Worm (Caenorhabditis elegans) whole organism, L2 larva: ENCODE results near the gene strd-1.
A peak's percentile ranks its signal among the peaks of the same experiment; 100 is the strongest.

ENCODE experiments used
- C34F6.9 ChIP-seq: fragments of 150-350 bp; optimal IDR thresholded peaks from 2 replicates; lab custom pipeline; 2014; ENCODE audit warnings: missing biosample characterization, missing genetic modification characterization
- Y55F3AM.14 ChIP-seq: fragments of 200-800 bp; sonication (Bioruptor generic); optimal IDR thresholded peaks from 2 replicates; lab custom pipeline; 2018; ENCODE audit warnings: mild to moderate bottlenecking, missing genetic modification characterization, missing compliant biosample characterization
- ZK546.5 ChIP-seq: sonication (generic microtip); optimal IDR thresholded peaks from 2 replicates; lab custom pipeline; 2017; ENCODE audit warnings: missing biosample characterization, missing genetic modification characterization
- aly-2 ChIP-seq: fragments of 150-350 bp; optimal IDR thresholded peaks from 2 replicates; lab custom pipeline; 2014; ENCODE audit warnings: missing biosample characterization, missing genetic modification characterization
- ceh-16 ChIP-seq: fragments of 150-350 bp; optimal IDR thresholded peaks from 2 replicates; lab custom pipeline; 2014; ENCODE audit warnings: missing biosample characterization, missing genetic modification characterization
- crh-2 ChIP-seq: sonication (generic microtip); optimal IDR thresholded peaks from 2 replicates; lab custom pipeline; 2017; ENCODE audit warnings: missing biosample characterization, missing genetic modification characterization
- dmd-4 ChIP-seq: sonication (generic microtip); optimal IDR thresholded peaks from 2 replicates; lab custom pipeline; 2017; ENCODE audit warnings: missing biosample characterization, missing genetic modification characterization
- egl-27 ChIP-seq: sonication (generic microtip); optimal IDR thresholded peaks from 3 replicates; lab custom pipeline; 2017; ENCODE audit warnings: missing biosample characterization, missing genetic modification reagents, missing genetic modification characterization
- elt-3 ChIP-seq: sonication (generic microtip); optimal IDR thresholded peaks from 2 replicates; lab custom pipeline; 2017; ENCODE audit warnings: missing biosample characterization, missing genetic modification characterization
- fos-1 ChIP-seq: fragments of 150-350 bp; optimal IDR thresholded peaks from 2 replicates; lab custom pipeline; 2014; ENCODE audit warnings: missing biosample characterization, missing genetic modification characterization
- gmeb-1 ChIP-seq: fragments of 150-350 bp; optimal IDR thresholded peaks from 2 replicates; lab custom pipeline; 2014; ENCODE audit warnings: missing biosample characterization, missing genetic modification characterization
- lin-11 ChIP-seq: fragments of 150-350 bp; sonication (generic microtip); optimal IDR thresholded peaks from 2 replicates; lab custom pipeline; 2014; ENCODE audit warnings: missing biosample characterization, missing genetic modification characterization, inconsistent platforms, mixed read lengths
- lsy-2 ChIP-seq, 2 experiments: fragments of 150-350 bp in 1 of 2; sonication (generic microtip) in 1 of 2; optimal IDR thresholded peaks; 2 replicates each; lab custom pipeline; 2014 to 2017; ENCODE audit warnings: missing biosample characterization in 2 of 2, missing genetic modification characterization in 2 of 2
- mab-5 ChIP-seq: fragments of 150-350 bp; optimal IDR thresholded peaks from 2 replicates; lab custom pipeline; 2014; ENCODE audit warnings: missing biosample characterization, missing genetic modification characterization
- mbf-1 ChIP-seq: sonication (generic microtip); optimal IDR thresholded peaks from 2 replicates; lab custom pipeline; 2017; ENCODE audit warnings: missing biosample characterization, missing genetic modification characterization
- mdl-1 ChIP-seq, 2 experiments: fragments of 150-350 bp in 1 of 2; sonication (generic microtip) in 1 of 2; optimal IDR thresholded peaks; 2 replicates each; lab custom pipeline; 2017; ENCODE audit warnings: missing biosample characterization in 2 of 2, missing genetic modification characterization in 2 of 2
- nhr-10 ChIP-seq: sonication (generic microtip); optimal IDR thresholded peaks from 2 replicates; lab custom pipeline; 2017; ENCODE audit warnings: missing biosample characterization, missing genetic modification characterization
- nhr-11 ChIP-seq: fragments of 150-350 bp; optimal IDR thresholded peaks from 2 replicates; lab custom pipeline; 2014; ENCODE audit warnings: missing biosample characterization, missing genetic modification characterization
- nhr-12 ChIP-seq: fragments of 150-350 bp; optimal IDR thresholded peaks from 2 replicates; lab custom pipeline; 2014; ENCODE audit warnings: missing biosample characterization, missing genetic modification characterization
- nhr-21 ChIP-seq: fragments of 150-350 bp; optimal IDR thresholded peaks from 2 replicates; lab custom pipeline; 2014; ENCODE audit warnings: missing biosample characterization, missing genetic modification characterization
- nhr-23 ChIP-seq: fragments of 150-350 bp; optimal IDR thresholded peaks from 2 replicates; lab custom pipeline; 2014; ENCODE audit warnings: missing biosample characterization, missing genetic modification reagents, missing genetic modification characterization
- nhr-237 ChIP-seq: fragments of 150-350 bp; optimal IDR thresholded peaks from 2 replicates; lab custom pipeline; 2014; ENCODE audit warnings: missing biosample characterization, missing genetic modification characterization
- nhr-25 ChIP-seq: fragments of 150-350 bp; sonication (generic microtip); optimal IDR thresholded peaks from 3 replicates; lab custom pipeline; 2014; ENCODE audit warnings: missing biosample characterization, missing genetic modification characterization
- nhr-6 ChIP-seq: fragments of 150-350 bp; optimal IDR thresholded peaks from 2 replicates; lab custom pipeline; 2014; ENCODE audit warnings: missing biosample characterization, missing genetic modification characterization
- nhr-77 ChIP-seq: fragments of 150-350 bp; optimal IDR thresholded peaks from 2 replicates; lab custom pipeline; 2014; ENCODE audit warnings: missing biosample characterization, missing genetic modification characterization
- peb-1 ChIP-seq: fragments of 150-350 bp; optimal IDR thresholded peaks from 2 replicates; lab custom pipeline; 2014; ENCODE audit warnings: missing biosample characterization, missing genetic modification characterization
- skn-1 ChIP-seq: sonication (generic microtip); optimal IDR thresholded peaks from 2 replicates; lab custom pipeline; 2017; ENCODE audit warnings: missing biosample characterization, missing genetic modification characterization
- sma-3 ChIP-seq: sonication (generic microtip); optimal IDR thresholded peaks from 2 replicates; lab custom pipeline; 2016; ENCODE audit warnings: missing genetic modification reagents, missing genetic modification characterization, missing compliant biosample characterization
- snpc-4 ChIP-seq: fragments of 150-350 bp; optimal IDR thresholded peaks from 2 replicates; lab custom pipeline; 2014; ENCODE audit warnings: missing biosample characterization, missing genetic modification characterization
- unc-39 ChIP-seq: fragments of 150-350 bp; optimal IDR thresholded peaks from 2 replicates; lab custom pipeline; 2014; ENCODE audit warnings: missing biosample characterization, missing genetic modification characterization
- unc-55 ChIP-seq: fragments of 150-350 bp; sonication (generic microtip); optimal IDR thresholded peaks from 3 replicates; lab custom pipeline; 2014; ENCODE audit warnings: missing biosample characterization, missing genetic modification reagents, missing genetic modification characterization
- unc-62 ChIP-seq: fragments of 150-350 bp; optimal IDR thresholded peaks from 2 replicates; lab custom pipeline; 2014; ENCODE audit warnings: missing biosample characterization, missing genetic modification reagents, missing genetic modification characterization
- zag-1 ChIP-seq: fragments of 150-350 bp; optimal IDR thresholded peaks from 2 replicates; lab custom pipeline; 2014; ENCODE audit warnings: missing biosample characterization, missing genetic modification characterization
- ztf-1 ChIP-seq: fragments of 200-800 bp; sonication (Bioruptor generic); conservative IDR thresholded peaks from 2 replicates; pipeline ENCODE4 v1.3.6; 2022; ENCODE audit warnings: missing genetic modification characterization, missing compliant biosample characterization
- ztf-4 ChIP-seq: fragments of 150-350 bp; optimal IDR thresholded peaks from 2 replicates; lab custom pipeline; 2014; ENCODE audit warnings: missing biosample characterization, missing genetic modification characterization

strd-1 gene

ce11 chrIII:10947155-10947554 lies at the start of gene strd-1:
Gene strd-1, plus strand, starts transcription at chrIII:10947455.
- TF ChIP-seq dmd-4 (tag; lab: Kevin White, UChicago), result no peak
- no peak for TF ChIP-seq crh-2 (tag; lab: Kevin White, UChicago)
- no peak for TF ChIP-seq elt-3
- no peak for TF ChIP-seq unc-39 (tag; lab: Kevin White, UChicago)
- no peak for TF ChIP-seq aly-2 (tag; lab: Kevin White, UChicago)
- no peak for TF ChIP-seq nhr-77
- no peak for TF ChIP-seq mab-5 (tag; lab: Kevin White, UChicago)
- no peak for TF ChIP-seq skn-1
- no peak for TF ChIP-seq sma-3 (GFP tag; lab: Kevin White, UChicago)
- no peak for TF ChIP-seq mbf-1
- TF ChIP-seq peb-1 (tag; lab: Kevin White, UChicago), result no peak
- TF ChIP-seq unc-62 (GFP tag; lab: Kevin White, UChicago), result no peak

- TF ChIP-seq ztf-1 (GFP tag; lab: Robert Waterston, UW) (no peak), egl-27 (tag; lab: Kevin White, UChicago) (no peak), nhr-23 (tag; lab: Kevin White, UChicago) (no peak), Y55F3AM.14 (GFP tag; lab: Kevin White, UChicago) (no peak), peb-1 (tag; lab: Kevin White, UChicago) (no peak), nhr-237 (tag; lab: Kevin White, UChicago) (no peak), fos-1 (tag; lab: Kevin White, UChicago) (no peak), unc-55 (GFP tag; lab: Kevin White, UChicago) (no peak), C34F6.9 (tag; lab: Kevin White, UChicago) (no peak), snpc-4 (tag; lab: Kevin White, UChicago) (no peak), gmeb-1 (tag; lab: Kevin White, UChicago) (no peak), mbf-1 (no peak), nhr-10 (tag; lab: Kevin White, UChicago) (no peak), sma-3 (GFP tag; lab: Kevin White, UChicago) (no peak)
Measured at ce11 chrIII:10902341-10902740, 44.9 kb upstream of the strd-1 start, which contains the start of gene unc-119. Gene unc-119, plus strand, starts transcription at chrIII:10902641.

- TF ChIP-seq lsy-2 (tag; optimal IDR thresholded peaks at IDR 0.05; lab: Kevin White, UChicago), result peak in 1 of 2 experiments; percentile 52
- peak; percentile 75 for TF ChIP-seq crh-2 (tag; lab: Kevin White, UChicago)
- no peak for TF ChIP-seq ceh-16 (tag; lab: Kevin White, UChicago)
- peak in 1 of 2 experiments; percentile 12 for TF ChIP-seq mdl-1 (tag; optimal IDR thresholded peaks at IDR 0.05; lab: Kevin White, UChicago)
- peak; percentile 26 for TF ChIP-seq unc-55 (GFP tag; lab: Kevin White, UChicago)
- TF ChIP-seq lin-11 (tag; lab: Kevin White, UChicago), result peak; percentile 20
- TF ChIP-seq ZK546.5 (tag; lab: Kevin White, UChicago), result no peak
- peak; percentile 44 for TF ChIP-seq zag-1 (tag; lab: Kevin White, UChicago)
- no peak for TF ChIP-seq ztf-1 (GFP tag; lab: Robert Waterston, UW)
- TF ChIP-seq unc-39 (tag; lab: Kevin White, UChicago), result no peak
- TF ChIP-seq nhr-6 (tag; lab: Kevin White, UChicago), result peak; percentile 31
- TF ChIP-seq aly-2 (tag; lab: Kevin White, UChicago), result no peak
- no peak for TF ChIP-seq nhr-25 (tag; lab: Kevin White, UChicago)
- no peak for TF ChIP-seq nhr-11 (tag; lab: Kevin White, UChicago)
- TF ChIP-seq nhr-21, result peak; percentile 19
- TF ChIP-seq nhr-12 (tag; lab: Kevin White, UChicago), result no peak
- no peak for TF ChIP-seq ztf-4
- peak; percentile 65 for TF ChIP-seq C34F6.9 (tag; lab: Kevin White, UChicago)
Measured at ce11 chrIII:10903009-10903609, 44.1 kb upstream of the strd-1 start.

- TF ChIP-seq nhr-25 (tag; lab: Kevin White, UChicago) (peak; percentile 97), gmeb-1 (tag; lab: Kevin White, UChicago) (peak; percentile 13), lsy-2 (tag; optimal IDR thresholded peaks at IDR 0.05; lab: Kevin White, UChicago) (no peak)
- TF ChIP-seq, all 48 proteins: peak for 2
Measured at ce11 chrIII:10904320-10904961, 42.8 kb upstream of the strd-1 start.
